Fruit fly (Drosophila melanogaster): Measurements from ENCODE around the gene CG6761.

Gene CG6761

DNA sequence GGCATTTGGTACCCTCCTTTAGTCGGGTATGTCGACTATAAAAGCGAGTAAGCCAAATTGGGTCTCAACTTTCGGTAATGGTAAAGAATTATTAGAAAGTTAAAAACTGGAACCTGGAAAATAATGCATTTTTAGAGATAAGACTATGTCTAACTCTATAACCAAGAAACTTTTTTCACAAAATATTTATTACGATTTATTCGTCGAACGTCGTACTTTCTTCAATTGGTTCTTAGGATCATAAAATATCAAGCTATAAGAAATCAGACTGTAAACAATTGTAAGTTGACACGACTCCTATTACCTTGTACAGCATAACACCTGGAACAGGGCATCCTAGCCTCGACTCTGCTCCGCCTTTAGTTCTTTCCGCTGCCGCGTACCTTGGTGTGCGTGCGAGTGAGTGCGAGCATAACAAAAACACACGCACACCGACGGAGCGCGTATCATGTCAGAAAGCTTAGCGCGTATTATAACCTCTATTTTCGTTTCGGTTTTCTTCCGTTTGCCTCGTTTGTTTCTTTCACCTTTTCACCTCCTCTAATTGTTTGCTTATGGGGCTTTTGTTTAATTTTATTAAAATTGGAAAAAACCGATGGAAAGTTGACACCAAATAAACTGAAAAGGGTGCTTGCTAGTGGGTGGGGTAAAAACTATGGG lies 10.4 kb downstream of the CG6761 start (continued):
- TF ChIP-seq CG18476 (GFP tag; optimal IDR thresholded peaks at IDR 0.05) (peak; percentile 97), CG17328 (GFP tag; IDR thresholded peaks at IDR 0.05) (peak; percentile 83), CG17361 (GFP tag; IDR thresholded peaks at IDR 0.05) (peak; percentile 98), Hmx (GFP tag; optimal IDR thresholded peaks at IDR 0.05) (peak; percentile 94), trem (tag; optimal IDR thresholded peaks at IDR 0.05) (peak; percentile 78), CG7271 (tag; optimal IDR thresholded peaks at IDR 0.05) (no peak), CG2202 (tag; optimal IDR thresholded peaks at IDR 0.05) (peak; percentile 73), nau (GFP tag; optimal IDR thresholded peaks at IDR 0.05) (peak; percentile 92), NFAT (GFP tag; IDR thresholded peaks at IDR 0.05) (peak; percentile 76), lilli (GFP tag; optimal IDR thresholded peaks at IDR 0.05) (peak; percentile 97), hth (optimal IDR thresholded peaks at IDR 0.05) (no peak), Doc2 (GFP tag; IDR thresholded peaks at IDR 0.05) (peak; percentile 69), MESR4 (GFP tag; optimal IDR thresholded peaks at IDR 0.05) (no peak), fd102C (GFP tag; optimal IDR thresholded peaks at IDR 0.05) (peak; percentile 16), psq (GFP tag; optimal IDR thresholded peaks at IDR 0.05) (peak; percentile 84), Scr (GFP tag; IDR thresholded peaks at IDR 0.05; ENCODE audit: partially characterized antibody) (no peak), salm (tag; optimal IDR thresholded peaks at IDR 0.05) (peak; percentile 81), Nf-YA (GFP tag; IDR thresholded peaks at IDR 0.05) (peak; percentile 71), D19A (tag; optimal IDR thresholded peaks at IDR 0.05) (peak; percentile 99), Vsx1 (GFP tag; optimal IDR thresholded peaks at IDR 0.05) (peak; percentile 88), sna (GFP tag; IDR thresholded peaks at IDR 0.05; ENCODE audit: partially characterized antibody) (no peak), gfzf (GFP tag; optimal IDR thresholded peaks at IDR 0.05) (peak; percentile 20), CG2875 (GFP tag; optimal IDR thresholded peaks at IDR 0.05) (peak; percentile 86), Ptx1 (GFP tag; IDR thresholded peaks at IDR 0.05) (peak; percentile 93), CG2199 (GFP tag; IDR thresholded peaks at IDR 0.05) (peak; percentile 39; the same call in 1 of the 3 replicates), CG15696 (tag; optimal IDR thresholded peaks at IDR 0.05) (peak; percentile 78), gcm2 (GFP tag; optimal IDR thresholded peaks at IDR 0.05) (peak; percentile 91), CG1602 (GFP tag; optimal IDR thresholded peaks at IDR 0.05) (peak; percentile 95), CG13296 (GFP tag; optimal IDR thresholded peaks at IDR 0.05) (peak; percentile 95), CG8478 (optimal IDR thresholded peaks at IDR 0.05) (no peak), Six4 (GFP tag; optimal IDR thresholded peaks at IDR 0.05) (peak; percentile 94), CG30431 (GFP tag; optimal IDR thresholded peaks at IDR 0.05) (peak; percentile 94), sisA (GFP tag; IDR thresholded peaks at IDR 0.05) (peak; percentile 90), Lhr (GFP tag; optimal IDR thresholded peaks at IDR 0.05) (peak; percentile 84), CG8281 (tag; optimal IDR thresholded peaks at IDR 0.05) (peak; percentile 85), dysf (GFP tag; IDR thresholded peaks at IDR 0.05) (peak; percentile 96), CG12155 (GFP tag; optimal IDR thresholded peaks at IDR 0.05) (peak; percentile 94), CG2889 (GFP tag; IDR thresholded peaks at IDR 0.05) (peak; percentile 79), Rx (GFP tag; IDR thresholded peaks at IDR 0.05) (peak; percentile 67), CG11560 (tag; IDR thresholded peaks at IDR 0.05) (peak; percentile 78), lov (optimal IDR thresholded peaks at IDR 0.05) (no peak), lov (GFP tag; IDR thresholded peaks at IDR 0.05) (peak; percentile 70; the same call in 1 of the 3 replicates), CG10654 (GFP tag; optimal IDR thresholded peaks at IDR 0.05) (peak; percentile 92), Sin3A (optimal IDR thresholded peaks at IDR 0.05) (no peak), CG17359 (tag; optimal IDR thresholded peaks at IDR 0.05) (peak; percentile 89), CG3407 (GFP tag; optimal IDR thresholded peaks at IDR 0.05) (peak; percentile 85), Hey (tag; optimal IDR thresholded peaks at IDR 0.05) (peak; percentile 54), pros (GFP tag; optimal IDR thresholded peaks at IDR 0.05) (peak; percentile 31), corto (GFP tag; optimal IDR thresholded peaks at IDR 0.05) (peak; percentile 56), pita (GFP tag; optimal IDR thresholded peaks at IDR 0.05) (no peak), slou (GFP tag; optimal IDR thresholded peaks at IDR 0.05) (peak; percentile 95)
